Fruit fly (Drosophila melanogaster) whole organism: ENCODE measurements around the gene Cyp18a1.

ENCODE experiments used
- CG8478 ChIP-seq: fragments of >200 bp; optimal IDR thresholded peaks from 2 replicates; lab custom pipeline; 2018; ENCODE audit warnings: inconsistent platforms
- Dll ChIP-seq: fragments of >200 bp; optimal IDR thresholded peaks from 2 replicates; lab custom pipeline; 2017
- EcR ChIP-seq, 2 experiments: fragments of >200 bp; optimal IDR thresholded peaks; 2 replicates each; lab custom pipeline; 2017; ENCODE audit warnings: missing biosample characterization in 2 of 2, missing genetic modification characterization in 2 of 2, missing genetic modification reagents in 2 of 2
- pan ChIP-seq: fragments of >200 bp; optimal IDR thresholded peaks from 2 replicates; lab custom pipeline; 2017
- psq ChIP-seq: fragments of >200 bp; optimal IDR thresholded peaks from 2 replicates; lab custom pipeline; 2017
- usp ChIP-seq: fragments of >200 bp; optimal IDR thresholded peaks from 2 replicates; lab custom pipeline; 2017; ENCODE audit warnings: missing biosample characterization, missing genetic modification characterization, mixed read lengths

Gene Cyp18a1

DNA sequence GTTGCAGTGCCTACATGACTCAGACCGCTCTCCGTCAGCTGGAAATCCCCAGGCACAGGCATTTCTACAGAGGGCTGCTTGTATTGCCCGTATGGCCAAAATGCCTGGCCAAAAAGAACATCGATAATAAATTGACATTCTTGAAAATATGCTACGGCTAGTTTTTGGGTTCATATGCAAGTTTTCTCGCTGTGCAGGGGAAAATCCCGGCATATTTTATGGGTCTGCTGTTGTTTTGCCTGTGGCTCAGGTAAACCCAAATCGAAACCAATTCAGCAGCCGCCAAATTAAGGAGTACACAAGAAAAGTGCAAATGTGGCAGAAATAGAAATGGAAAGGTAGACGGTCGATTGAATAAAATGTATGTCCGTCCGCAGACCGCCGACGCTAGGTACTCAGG is 7.9 kb downstream of the Cyp18a1 start:
- TF ChIP-seq Dll (lab: Kevin White, UChicago) (no peak), usp (GFP tag; lab: Kevin White, UChicago) (no peak), pan (lab: Kevin White, UChicago) (no peak), EcR (GFP tag; optimal IDR thresholded peaks at IDR 0.05; lab: Kevin White, UChicago) (peak in 1 of 2 experiments; percentile 31), CG8478 (no peak), psq (no peak)

DNA sequence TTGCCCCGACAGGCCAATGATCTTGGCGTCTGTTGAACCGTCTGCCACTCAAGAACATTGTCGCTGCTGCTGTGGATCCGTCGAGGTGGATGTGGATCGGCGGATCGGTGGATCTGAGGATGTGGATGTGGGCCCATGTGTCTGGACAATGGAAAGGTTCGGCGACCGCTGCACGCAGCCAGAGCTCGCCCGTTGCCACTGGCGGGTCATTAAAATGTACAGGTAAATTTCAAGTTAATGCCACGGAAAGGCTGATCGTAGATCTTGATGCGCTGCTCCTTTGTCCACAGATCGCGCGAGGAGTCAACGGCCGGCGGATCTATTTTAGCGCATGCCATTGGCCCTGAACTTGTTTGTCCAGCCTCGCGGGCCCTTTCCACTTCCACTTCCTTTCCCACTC is 8.3 kb downstream of the Cyp18a1 start:
- TF ChIP-seq usp (GFP tag; lab: Kevin White, UChicago), result no peak
- peak in 1 of 2 experiments; percentile 75 for TF ChIP-seq EcR (GFP tag; optimal IDR thresholded peaks at IDR 0.05; lab: Kevin White, UChicago)

DNA sequence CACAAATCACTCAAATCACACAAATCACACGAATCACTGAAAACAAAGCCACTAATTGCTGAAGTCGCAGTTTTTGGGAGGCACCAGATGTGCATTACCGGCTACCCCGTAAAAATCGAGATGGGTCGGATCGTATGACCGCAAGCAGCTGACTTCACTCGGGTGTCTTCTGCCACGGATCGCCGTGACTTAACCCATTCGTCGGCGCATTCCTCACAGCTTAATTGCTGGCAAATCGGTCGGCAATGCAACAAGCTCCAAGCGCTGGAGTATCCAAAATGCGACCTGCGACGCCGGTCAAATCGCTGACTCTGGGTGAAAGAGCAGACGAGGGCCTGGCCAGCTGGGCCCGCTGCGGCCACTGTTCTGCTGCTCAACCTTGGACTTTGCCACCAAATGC is 10.0 kb downstream of the Cyp18a1 start:
- no peak for TF ChIP-seq Dll (lab: Kevin White, UChicago)
- TF ChIP-seq usp (GFP tag; lab: Kevin White, UChicago), result no peak
- TF ChIP-seq EcR (GFP tag; optimal IDR thresholded peaks at IDR 0.05; lab: Kevin White, UChicago), result no peak
- TF ChIP-seq CG8478, result no peak
- TF ChIP-seq psq, result no peak
- no peak for TF ChIP-seq pan (lab: Kevin White, UChicago)

DNA sequence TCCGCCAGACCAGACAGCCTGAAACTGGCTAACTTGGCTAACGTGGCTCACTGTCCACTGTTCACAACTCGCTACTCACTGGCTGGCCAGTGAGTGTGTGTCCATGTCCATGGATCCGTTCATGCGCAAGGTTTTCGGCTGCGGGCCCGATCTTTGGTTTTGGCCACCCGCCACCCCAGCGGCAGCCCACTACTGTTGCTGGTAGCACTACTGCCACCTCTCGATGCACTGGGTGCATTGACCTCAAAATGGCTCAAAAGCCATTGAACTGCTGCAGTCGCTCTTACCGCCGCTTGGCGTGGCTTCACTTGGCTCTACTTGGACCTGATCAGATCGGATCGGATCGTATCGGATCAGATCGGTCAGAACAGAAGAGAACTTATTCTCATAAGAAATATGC is 11.4 kb downstream of the Cyp18a1 start:
- peak in 1 of 2 experiments; percentile 57 for TF ChIP-seq EcR (GFP tag; optimal IDR thresholded peaks at IDR 0.05; lab: Kevin White, UChicago)
- TF ChIP-seq psq, result no peak
- TF ChIP-seq CG8478, result no peak
- TF ChIP-seq Dll (lab: Kevin White, UChicago), result no peak
- no peak for TF ChIP-seq usp (GFP tag; lab: Kevin White, UChicago)
- TF ChIP-seq pan (lab: Kevin White, UChicago), result no peak

DNA sequence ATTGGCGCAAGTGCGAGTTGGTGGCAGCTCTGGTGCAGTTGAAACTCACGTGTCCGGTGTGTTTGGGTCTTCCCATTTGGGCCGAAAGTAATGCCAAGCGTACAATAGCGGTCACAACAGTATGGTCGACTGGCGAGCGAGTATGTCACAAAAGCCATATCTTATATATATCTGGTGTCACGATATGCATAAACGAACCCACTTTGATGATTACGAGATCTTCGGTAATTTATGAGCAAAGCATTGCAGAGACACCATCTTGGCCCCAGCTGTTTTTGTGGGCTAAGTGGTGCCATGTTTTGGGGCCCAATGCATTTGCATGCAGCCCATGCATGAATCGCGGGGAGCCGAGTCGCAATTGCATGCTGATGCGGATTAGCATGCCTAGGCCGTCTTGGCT is 14.0 kb downstream of the Cyp18a1 start:
- no peak for TF ChIP-seq CG8478
- no peak for TF ChIP-seq psq
- TF ChIP-seq pan (lab: Kevin White, UChicago), result no peak
- TF ChIP-seq usp (GFP tag; lab: Kevin White, UChicago), result no peak
- no peak for TF ChIP-seq Dll (lab: Kevin White, UChicago)
- TF ChIP-seq EcR (GFP tag; optimal IDR thresholded peaks at IDR 0.05; lab: Kevin White, UChicago), result no peak

DNA sequence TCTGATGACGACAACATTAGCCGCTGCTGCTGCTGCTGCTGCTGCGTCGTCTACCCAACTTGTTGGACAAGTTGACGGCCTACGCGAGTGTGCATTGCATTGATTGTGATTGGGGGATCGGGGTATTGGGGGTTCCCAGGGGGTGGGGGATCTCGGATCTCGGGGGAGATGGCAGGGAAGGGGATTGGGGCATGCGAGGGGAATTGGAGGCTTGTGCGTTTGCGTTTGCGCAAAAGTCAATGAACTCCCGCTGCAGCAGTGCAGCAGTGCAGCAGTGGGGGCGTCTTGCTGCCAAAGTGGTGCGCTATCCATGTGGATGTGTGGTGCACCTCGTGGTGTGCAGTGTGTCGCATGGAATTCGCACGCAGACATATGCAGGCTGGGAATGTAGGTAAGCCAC is 16.1 kb downstream of the Cyp18a1 start:
- TF ChIP-seq usp (GFP tag; lab: Kevin White, UChicago), result no peak
- no peak for TF ChIP-seq psq
- TF ChIP-seq EcR (GFP tag; optimal IDR thresholded peaks at IDR 0.05; lab: Kevin White, UChicago), result peak in 1 of 2 experiments; percentile 77

DNA sequence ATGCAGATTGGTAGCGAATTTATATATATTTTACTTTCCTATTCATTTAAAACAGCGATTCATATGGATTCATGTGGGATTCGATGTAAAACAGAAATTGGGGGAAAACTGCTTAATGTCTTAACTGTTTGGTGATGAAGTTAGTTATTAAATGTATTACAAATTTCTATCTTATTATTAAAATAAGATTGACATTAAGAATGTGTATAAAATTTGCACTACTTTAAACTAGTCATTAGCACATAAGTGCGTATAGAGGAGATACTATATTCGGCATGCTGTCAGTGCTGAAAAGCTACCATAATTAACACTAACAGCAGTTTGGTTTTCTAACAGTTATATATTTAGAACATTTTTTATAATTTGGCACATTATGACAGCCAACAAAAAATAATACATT is 17.1 kb downstream of the Cyp18a1 start:
- TF ChIP-seq psq, result no peak
- no peak for TF ChIP-seq pan (lab: Kevin White, UChicago)
- TF ChIP-seq EcR (GFP tag; optimal IDR thresholded peaks at IDR 0.05; lab: Kevin White, UChicago), result no peak
- no peak for TF ChIP-seq Dll (lab: Kevin White, UChicago)
- no peak for TF ChIP-seq usp (GFP tag; lab: Kevin White, UChicago)
- TF ChIP-seq CG8478, result no peak

DNA sequence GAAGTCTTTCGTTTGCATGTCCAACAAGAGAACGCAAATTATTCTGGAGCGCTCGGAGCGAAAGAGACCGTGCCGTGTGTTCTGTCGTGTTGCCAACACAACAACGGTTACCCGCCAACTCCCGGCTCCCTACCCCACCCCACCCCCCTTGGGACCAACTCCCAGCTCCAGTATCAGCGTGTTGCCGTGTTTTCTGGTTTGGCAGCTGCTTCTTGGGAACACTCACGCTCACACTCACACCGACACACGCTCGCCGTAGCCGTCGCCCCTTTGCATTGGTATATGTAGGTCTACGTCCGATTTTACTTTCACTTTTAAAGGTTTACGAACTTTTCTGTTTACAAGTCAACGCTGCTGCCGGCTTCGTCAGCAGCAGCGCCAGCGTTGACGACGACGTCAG is 17.6 kb downstream of the Cyp18a1 start:
- peak; percentile 84 to 94 for TF ChIP-seq EcR (GFP tag; optimal IDR thresholded peaks at IDR 0.05; lab: Kevin White, UChicago)
- TF ChIP-seq psq, result no peak
- TF ChIP-seq pan (lab: Kevin White, UChicago), result no peak

DNA sequence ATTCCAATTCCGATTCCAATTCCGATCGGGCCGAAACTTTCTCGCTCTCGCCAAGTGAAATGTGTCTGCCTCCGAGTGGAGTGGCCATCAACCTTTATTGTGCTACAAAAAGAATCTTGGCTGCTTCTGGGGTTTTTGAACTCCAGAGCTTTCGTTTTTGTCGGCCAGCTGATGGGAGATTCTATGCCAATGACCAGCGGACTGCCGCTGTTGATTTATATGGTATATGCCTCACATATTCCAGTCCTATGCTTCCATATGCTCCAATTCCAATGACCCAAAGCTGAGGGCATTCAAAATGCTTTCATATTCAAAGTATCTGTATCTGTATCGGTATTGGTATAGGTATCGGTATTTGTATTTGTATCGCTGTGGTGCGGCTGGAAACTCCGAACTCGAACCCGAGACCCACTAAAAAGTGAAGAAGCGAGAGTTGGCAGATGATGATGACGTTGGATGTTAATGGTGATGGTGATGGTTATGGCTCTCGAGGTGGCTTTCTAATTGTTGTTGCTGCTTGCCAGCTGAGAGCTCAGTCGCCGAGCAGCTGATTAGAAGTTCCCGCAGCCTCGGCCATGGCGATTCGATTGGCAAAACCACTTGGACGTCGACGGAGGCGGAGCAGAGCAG is 19.8 kb downstream of the Cyp18a1 start:
- TF ChIP-seq EcR (GFP tag; optimal IDR thresholded peaks at IDR 0.05; lab: Kevin White, UChicago), result no peak
- no peak for TF ChIP-seq usp (GFP tag; lab: Kevin White, UChicago)
- TF ChIP-seq Dll (lab: Kevin White, UChicago), result no peak
- TF ChIP-seq pan (lab: Kevin White, UChicago), result no peak
- no peak for TF ChIP-seq psq
- TF ChIP-seq CG8478, result no peak

DNA sequence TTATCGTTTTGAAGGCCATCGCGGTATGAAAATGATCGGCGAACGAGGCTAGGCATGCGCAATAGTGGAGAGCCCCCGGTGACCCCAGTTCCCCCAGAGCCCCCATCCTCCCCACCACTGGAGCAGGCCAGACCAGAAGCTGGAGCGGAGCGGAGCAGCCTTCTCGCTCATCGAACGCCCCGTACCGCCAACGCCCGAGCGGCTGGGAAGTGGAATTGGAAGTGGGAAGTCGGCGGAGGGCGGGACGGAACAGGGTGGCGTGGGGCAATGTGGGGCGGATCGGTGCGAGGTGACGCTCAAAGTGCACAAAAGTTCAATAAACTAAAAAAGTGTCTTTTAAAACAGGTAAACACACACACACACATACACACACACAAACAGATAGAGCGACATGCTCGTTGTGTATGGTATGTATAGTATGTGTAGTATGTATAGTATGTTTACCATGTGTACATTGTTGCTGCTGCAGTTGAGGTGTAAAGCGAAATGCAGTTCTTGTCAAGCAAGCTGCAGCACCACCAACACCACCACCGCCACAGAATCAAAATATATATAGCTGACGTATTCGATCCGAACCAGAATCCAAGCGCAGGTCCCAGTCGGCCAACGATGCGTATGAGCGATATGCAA is 21.2 kb downstream of the Cyp18a1 start:
- TF ChIP-seq usp (GFP tag; lab: Kevin White, UChicago) (no peak), EcR (GFP tag; optimal IDR thresholded peaks at IDR 0.05; lab: Kevin White, UChicago) (peak in 1 of 2 experiments; percentile 24), CG8478 (no peak), Dll (lab: Kevin White, UChicago) (no peak)

DNA sequence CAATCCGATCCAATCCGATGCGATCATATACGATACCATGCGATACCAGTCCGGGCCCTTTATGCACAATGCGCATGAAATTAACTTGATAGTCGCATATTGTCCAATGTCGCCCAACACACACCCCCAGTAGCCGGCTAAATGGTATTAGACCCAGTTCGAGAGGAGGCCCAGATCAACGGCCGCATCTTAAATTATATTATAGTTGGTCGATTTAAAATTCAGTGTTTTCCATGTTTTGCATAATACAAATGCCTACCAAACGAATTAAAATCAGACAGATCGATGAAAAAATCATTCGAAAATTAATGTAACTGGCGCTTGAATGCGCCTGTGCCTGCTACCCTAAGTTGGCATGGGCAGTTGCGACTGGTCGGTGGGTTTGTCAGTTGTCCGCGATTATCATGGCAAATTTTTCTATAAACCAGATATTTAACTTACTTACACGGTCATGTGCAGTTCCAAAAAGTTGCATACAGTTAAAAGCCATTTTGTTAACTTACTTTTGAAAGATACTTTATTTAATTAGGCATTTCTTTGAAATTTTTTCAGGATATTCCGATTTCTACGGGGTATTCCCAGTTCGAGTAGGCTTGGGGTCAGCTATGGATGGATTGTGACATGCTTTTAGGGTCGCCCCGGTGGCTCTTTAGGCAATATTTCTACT is 22.9 kb downstream of the Cyp18a1 start:
- TF ChIP-seq usp (GFP tag; lab: Kevin White, UChicago) (no peak), psq (no peak), pan (lab: Kevin White, UChicago) (no peak), EcR (GFP tag; optimal IDR thresholded peaks at IDR 0.05; lab: Kevin White, UChicago) (no peak), Dll (lab: Kevin White, UChicago) (no peak), CG8478 (no peak)

DNA sequence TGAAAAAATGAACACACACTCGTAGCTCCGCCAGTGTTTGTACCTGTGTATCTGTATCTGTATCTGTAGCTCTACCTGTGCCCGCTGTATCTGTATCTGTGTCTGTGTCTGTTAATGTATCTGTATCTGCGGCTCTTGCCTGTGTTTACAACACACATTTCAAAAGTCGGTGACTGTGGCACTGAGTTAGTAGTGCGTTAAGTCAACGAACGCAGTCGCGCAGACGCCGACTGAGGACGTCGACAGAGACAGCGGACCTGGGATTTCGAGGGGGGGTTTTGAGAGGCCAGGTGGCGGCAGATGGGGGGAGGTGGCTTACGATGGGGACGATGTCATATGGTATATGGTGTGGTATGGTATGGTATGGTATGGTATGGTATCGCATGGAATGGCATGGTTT is 24.5 kb downstream of the Cyp18a1 start:
- TF ChIP-seq EcR (GFP tag; optimal IDR thresholded peaks at IDR 0.05; lab: Kevin White, UChicago) (no peak), usp (GFP tag; lab: Kevin White, UChicago) (no peak), pan (lab: Kevin White, UChicago) (no peak), CG8478 (no peak), Dll (lab: Kevin White, UChicago) (no peak), psq (no peak)
